Worm (Caenorhabditis elegans): ENCODE measurements around the gene tos-1.

Gene tos-1

ce11 chrV:9343629-9344624, at the start of gene tos-1 (continued):
- no peak for TF ChIP-seq F44E2.7 (GFP tag; IDR thresholded peaks at IDR 0.05)
- peak; percentile 28 for TF ChIP-seq zip-2 (tag; optimal IDR thresholded peaks at IDR 0.05)
- peak; percentile 88 for TF ChIP-seq zfp-2 (tag; optimal IDR thresholded peaks at IDR 0.05)
- peak; percentile 98 for TF ChIP-seq mep-1 (tag; optimal IDR thresholded peaks at IDR 0.05)
- TF ChIP-seq ceh-28 (tag; optimal IDR thresholded peaks at IDR 0.05), result peak; percentile 84
- TF ChIP-seq Y75B8A.6 (GFP tag; IDR thresholded peaks at IDR 0.05), result peak; percentile 84
- peak; percentile 85 for TF ChIP-seq ces-1 (GFP tag; optimal IDR thresholded peaks at IDR 0.05)
- TF ChIP-seq sdz-12 (GFP tag; optimal IDR thresholded peaks at IDR 0.05), result peak; percentile 51
- TF ChIP-seq fos-1 (tag; optimal IDR thresholded peaks at IDR 0.05), result no peak
- peak; percentile 45 for TF ChIP-seq Y5F2A.4 (GFP tag; optimal IDR thresholded peaks at IDR 0.05)

ce11 chrV:9391959-9392358, 48.0 kb upstream of the tos-1 start:
- TF ChIP-seq nhr-111 (GFP tag; optimal IDR thresholded peaks at IDR 0.05) (no peak), snpc-4 (tag; optimal IDR thresholded peaks at IDR 0.05) (peak; percentile 78), php-3 (GFP tag; IDR thresholded peaks at IDR 0.05) (no peak)

- TF ChIP-seq hlh-30 (tag; optimal IDR thresholded peaks at IDR 0.05; ENCODE audit: insufficient read depth) (no peak), ztf-11 (tag; optimal IDR thresholded peaks at IDR 0.05) (no peak), dpl-1 (GFP tag; optimal IDR thresholded peaks at IDR 0.05) (no peak), aha-1 (tag) (peak; percentile 94)
Observed at ce11 chrV:9386143-9386542, 42.1 kb upstream of the tos-1 start, which contains the start of gene hum-2. Gene hum-2 (plus strand): TSS chrV:9386175.

- TF ChIP-seq zag-1 (tag; optimal IDR thresholded peaks at IDR 0.05) (no peak), aha-1 (tag) (peak; percentile 52)
Observed at ce11 chrV:9384949-9385348, 40.9 kb upstream of the tos-1 start.

DNA sequence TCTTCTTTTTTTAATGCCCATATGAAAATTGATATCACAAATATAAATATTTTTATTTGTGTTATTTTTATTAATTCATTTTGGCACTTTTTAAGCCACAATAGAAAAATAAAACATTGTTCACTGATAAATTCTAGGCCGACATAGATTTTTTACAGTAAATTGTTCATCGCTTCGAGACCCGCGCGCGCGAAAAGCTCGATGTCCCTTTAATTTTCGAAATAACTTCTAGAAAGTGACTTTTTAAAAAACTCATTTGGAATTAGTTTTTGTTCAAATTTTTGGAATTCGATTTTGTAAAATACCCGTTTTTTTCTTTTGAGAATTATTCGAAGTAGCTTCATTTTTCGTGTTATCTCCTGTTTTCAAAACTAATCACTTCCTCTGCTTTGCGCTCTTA, 40.4 kb upstream of the tos-1 start:
- TF ChIP-seq pha-4 (GFP tag; IDR thresholded peaks at IDR 0.05) (no peak), pha-4 (tag; optimal IDR thresholded peaks at IDR 0.05) (no peak), snpc-4 (tag; optimal IDR thresholded peaks at IDR 0.05) (no peak), madf-9 (GFP tag; conservative IDR thresholded peaks at IDR 0.05) (no peak), ztf-11 (tag; optimal IDR thresholded peaks at IDR 0.05) (no peak), ama-1 (optimal IDR thresholded peaks at IDR 0.05) (no peak), ztf-7 (tag; optimal IDR thresholded peaks at IDR 0.05) (no peak), snpc-1.2 (GFP tag; IDR thresholded peaks at IDR 0.05) (no peak), nhr-77 (tag; optimal IDR thresholded peaks at IDR 0.05) (no peak), unc-62 (GFP tag; optimal IDR thresholded peaks at IDR 0.05 in 1 of 2) (no peak), unc-62 (tag; optimal IDR thresholded peaks at IDR 0.05) (no peak), pqm-1 (tag; optimal IDR thresholded peaks at IDR 0.05) (no peak), vab-7 (GFP tag; IDR thresholded peaks at IDR 0.05) (no peak), Y5F2A.4 (GFP tag; optimal IDR thresholded peaks at IDR 0.05) (no peak), mep-1 (tag; optimal IDR thresholded peaks at IDR 0.05) (no peak), daf-12 (tag; optimal IDR thresholded peaks at IDR 0.05) (no peak), nhr-10 (tag; optimal IDR thresholded peaks at IDR 0.05) (no peak), ceh-82 (tag; optimal IDR thresholded peaks at IDR 0.05) (no peak), lin-1 (GFP tag; IDR thresholded peaks at IDR 0.05) (no peak), nhr-76 (tag; optimal IDR thresholded peaks at IDR 0.05) (no peak), lim-7 (GFP tag; IDR thresholded peaks at IDR 0.05) (no peak)

Data from whole organism, L4 larva.